Worm (Caenorhabditis elegans) whole organism, L4 larva: ENCODE data around the gene asp-17.
"Not testable (repeated sequence)": the region's sequence is repeated elsewhere in the genome, so short reads cannot be mapped to it uniquely, and the experiment has no call there.

ENCODE experiments used
- aly-2 ChIP-seq: sonication (generic microtip); optimal IDR thresholded peaks from 2 replicates; lab custom pipeline; 2018; ENCODE audit warnings: missing biosample characterization, missing genetic modification characterization
- ceh-32 ChIP-seq: sonication (generic microtip); optimal IDR thresholded peaks from 2 replicates; lab custom pipeline; 2016; ENCODE audit warnings: mild to moderate bottlenecking, missing genetic modification characterization, missing compliant biosample characterization; ENCODE audit not compliant: poor library complexity
- dmd-6 ChIP-seq: fragments of 200-800 bp; sonication (Bioruptor generic); IDR thresholded peaks from 2 replicates; pipeline ENCODE4 v1.3.6; 2022; ENCODE audit warnings: missing genetic modification reagents, missing genetic modification characterization, missing compliant biosample characterization
- dmd-8 ChIP-seq: fragments of 200-800 bp; sonication (Bioruptor generic); IDR thresholded peaks from 2 replicates; pipeline ENCODE4 v1.3.6; 2022; ENCODE audit warnings: missing genetic modification characterization, missing compliant biosample characterization
- lir-3 ChIP-seq: sonication (generic microtip); optimal IDR thresholded peaks from 2 replicates; lab custom pipeline; 2016; ENCODE audit warnings: mild to moderate bottlenecking, missing genetic modification characterization, missing compliant biosample characterization
- mdt-29 ChIP-seq: fragments of 200-800 bp; sonication (Bioruptor generic); IDR thresholded peaks from 2 replicates; pipeline ENCODE4 v1.3.6; 2022; ENCODE audit warnings: missing genetic modification reagents, missing genetic modification characterization, missing compliant biosample characterization
- nhr-11 ChIP-seq: fragments of 150-350 bp; optimal IDR thresholded peaks from 2 replicates; lab custom pipeline; 2014; ENCODE audit warnings: missing biosample characterization, missing genetic modification characterization
- spr-3 ChIP-seq: fragments of 200-800 bp; sonication (Bioruptor generic); optimal IDR thresholded peaks from 2 replicates; lab custom pipeline; 2018; ENCODE audit warnings: mild to moderate bottlenecking, missing genetic modification characterization, missing compliant biosample characterization
- unc-62 ChIP-seq, 3 experiments: fragments of 150-350 bp in 1 of 3; sonication (generic microtip); optimal IDR thresholded peaks in 2 of 3; peaks in 1 of 3; 1 replicate in 1 of 3; 2 replicates in 2 of 3; lab custom pipeline; 2014 to 2017; ENCODE audit warnings: missing biosample characterization in 3 of 3, missing genetic modification characterization in 3 of 3, missing genetic modification reagents in 3 of 3, missing genotype in 1 of 3
- ztf-11 ChIP-seq: fragments of 150-350 bp; optimal IDR thresholded peaks from 2 replicates; lab custom pipeline; 2014; ENCODE audit warnings: missing biosample characterization, missing genetic modification characterization

DNA sequence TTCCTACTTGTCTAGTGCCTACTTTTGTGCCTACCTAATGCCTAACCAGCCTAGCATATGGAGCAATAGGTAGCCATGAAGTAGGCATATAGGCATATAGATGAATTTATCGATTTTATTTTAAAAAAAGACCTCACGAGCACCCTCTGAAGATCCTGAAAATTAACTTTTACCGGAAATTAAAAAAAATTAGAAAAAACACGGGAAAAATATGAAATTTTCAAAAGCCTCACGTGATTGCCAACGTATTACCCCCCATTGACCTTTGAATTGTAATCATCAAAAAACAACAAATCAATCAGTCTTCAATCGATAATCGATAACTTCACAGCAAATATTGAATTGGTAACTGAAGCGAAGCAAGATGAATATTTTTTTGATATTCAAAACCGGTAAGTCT lies 22.8 kb downstream of the asp-17 start, which contains the start of gene Y39B6A.30:
- TF ChIP-seq spr-3 (GFP tag; lab: Kevin White, UChicago); ceh-32 (tag; lab: Kevin White, UChicago); ztf-11 (tag; lab: Kevin White, UChicago); aly-2 (tag; lab: Kevin White, UChicago); nhr-11 (tag; lab: Kevin White, UChicago); mdt-29; lir-3 (tag; lab: Kevin White, UChicago); unc-62 (GFP tag; optimal IDR thresholded peaks at IDR 0.05 in 1 of 2; lab: Kevin White, UChicago); unc-62 (tag; optimal IDR thresholded peaks at IDR 0.05; lab: Kevin White, UChicago); dmd-6 (GFP tag; lab: Robert Waterston, UW); dmd-8 (GFP tag; lab: Robert Waterston, UW): not testable (repeated sequence)
